Worm (Caenorhabditis elegans) whole organism, young adult: ENCODE measurements around the gene dnsn-1.
A peak's percentile ranks its signal among the peaks of the same experiment; 100 is the strongest.

Experiments used
- C17E4.6 ChIP-seq: fragments of 200-800 bp; sonication (Bioruptor generic); IDR thresholded peaks from 2 replicates; pipeline ENCODE4 v1.3.6; 2022; ENCODE audit warnings: missing genetic modification reagents, missing genetic modification characterization, missing compliant biosample characterization
- F23B12.7 ChIP-seq: sonication (generic microtip); optimal IDR thresholded peaks from 2 replicates; lab custom pipeline; 2017; ENCODE audit warnings: missing genetic modification characterization, mild to moderate bottlenecking, missing compliant biosample characterization, antibody characterized with exemption, moderate library complexity; ENCODE audit not compliant: insufficient read depth
- F49E8.2 ChIP-seq: sonication (generic microtip); optimal IDR thresholded peaks from 3 replicates; lab custom pipeline; 2017; ENCODE audit warnings: missing genetic modification characterization, mild to moderate bottlenecking, missing compliant biosample characterization, antibody characterized with exemption, moderate library complexity; ENCODE audit not compliant: insufficient read depth
- F57A8.1 ChIP-seq: fragments of 200-800 bp; sonication (Bioruptor generic); optimal IDR thresholded peaks from 2 replicates; lab custom pipeline; 2018; ENCODE audit warnings: mild to moderate bottlenecking, missing genetic modification characterization, moderate library complexity, missing compliant biosample characterization
- T26A5.8 ChIP-seq: sonication (generic microtip); optimal IDR thresholded peaks from 2 replicates; lab custom pipeline; 2016; ENCODE audit warnings: missing genetic modification characterization, missing compliant biosample characterization
- Y53G8AR.9 ChIP-seq: fragments of 200-800 bp; sonication (Bioruptor generic); conservative IDR thresholded peaks from 2 replicates; pipeline ENCODE4 v1.3.6; 2022; ENCODE audit warnings: missing genetic modification reagents, missing genetic modification characterization, missing compliant biosample characterization
- Y56A3A.18 ChIP-seq: fragments of 200-800 bp; sonication (Bioruptor generic); IDR thresholded peaks from 2 replicates; pipeline ENCODE4 v1.3.6; 2022; ENCODE audit warnings: missing genetic modification reagents, missing genetic modification characterization, missing compliant biosample characterization
- Y67H2A.10 ChIP-seq: fragments of 200-800 bp; sonication (Bioruptor generic); conservative IDR thresholded peaks from 2 replicates; pipeline ENCODE4 v1.3.6; 2022; ENCODE audit warnings: missing genetic modification reagents, missing genetic modification characterization, missing compliant biosample characterization
- Y95B8A.8 ChIP-seq: fragments of 200-800 bp; sonication (Bioruptor generic); IDR thresholded peaks from 2 replicates; pipeline ENCODE4 v1.3.6; 2022; ENCODE audit warnings: missing genetic modification reagents, missing genetic modification characterization, missing compliant biosample characterization
- ZK185.1 ChIP-seq: sonication (generic microtip); optimal IDR thresholded peaks from 2 replicates; lab custom pipeline; 2016; ENCODE audit warnings: mild to moderate bottlenecking, missing genetic modification characterization, missing compliant biosample characterization; ENCODE audit not compliant: poor library complexity, severe bottlenecking
- akir-1 ChIP-seq: fragments of 200-800 bp; sonication (Bioruptor generic); optimal IDR thresholded peaks from 2 replicates; lab custom pipeline; 2018; ENCODE audit warnings: mild to moderate bottlenecking, missing genetic modification characterization, moderate library complexity, missing compliant biosample characterization
- aptf-2 ChIP-seq: fragments of 200-800 bp; sonication (Bioruptor generic); conservative IDR thresholded peaks from 2 replicates; pipeline ENCODE4 v1.3.6; 2022; ENCODE audit warnings: missing genetic modification reagents, missing genetic modification characterization, missing compliant biosample characterization
- attf-3 ChIP-seq: fragments of 200-800 bp; sonication (Bioruptor generic); conservative IDR thresholded peaks from 2 replicates; pipeline ENCODE4 v1.3.6; 2022; ENCODE audit warnings: missing genetic modification reagents, missing genetic modification characterization, missing compliant biosample characterization
- attf-5 ChIP-seq: fragments of 200-800 bp; sonication (Bioruptor generic); optimal IDR thresholded peaks from 2 replicates; lab custom pipeline; 2018; ENCODE audit warnings: mild to moderate bottlenecking, missing genetic modification characterization, missing compliant biosample characterization
- bed-1 ChIP-seq: fragments of 200-800 bp; sonication (Bioruptor generic); IDR thresholded peaks from 2 replicates; pipeline ENCODE4 v1.3.6; 2022; ENCODE audit warnings: missing genetic modification reagents, missing genetic modification characterization, missing compliant biosample characterization
- ccch-3 ChIP-seq: fragments of 200-800 bp; sonication (Bioruptor generic); optimal IDR thresholded peaks from 2 replicates; lab custom pipeline; 2018; ENCODE audit warnings: mild to moderate bottlenecking, missing genetic modification characterization, missing compliant biosample characterization
- ceh-100 ChIP-seq: fragments of 200-800 bp; sonication (Bioruptor generic); IDR thresholded peaks from 2 replicates; pipeline ENCODE4 v1.3.6; 2022; ENCODE audit warnings: missing genetic modification reagents, missing genetic modification characterization, missing compliant biosample characterization
- ceh-58 ChIP-seq: fragments of 200-800 bp; sonication (Bioruptor generic); IDR thresholded peaks from 2 replicates; pipeline ENCODE4 v1.3.6; 2022; ENCODE audit warnings: missing genetic modification characterization, missing compliant biosample characterization
- ceh-79 ChIP-seq: sonication (generic microtip); optimal IDR thresholded peaks from 2 replicates; lab custom pipeline; 2017; ENCODE audit warnings: mild to moderate bottlenecking, missing genetic modification characterization, missing compliant biosample characterization
- dox-1 ChIP-seq: fragments of 200-800 bp; sonication (Bioruptor generic); IDR thresholded peaks from 2 replicates; pipeline ENCODE4 v1.3.6; 2022; ENCODE audit warnings: missing genetic modification reagents, missing genetic modification characterization, missing compliant biosample characterization
- dpff-1 ChIP-seq: sonication (generic microtip); optimal IDR thresholded peaks from 2 replicates; lab custom pipeline; 2017; ENCODE audit warnings: mild to moderate bottlenecking, missing genetic modification characterization, missing compliant biosample characterization
- dpl-1 ChIP-seq: fragments of 150-350 bp; optimal IDR thresholded peaks from 2 replicates; lab custom pipeline; 2014; ENCODE audit warnings: missing biosample characterization, missing genetic modification reagents, missing genetic modification characterization
- egl-44 ChIP-seq: fragments of 200-800 bp; sonication (Bioruptor generic); IDR thresholded peaks from 2 replicates; pipeline ENCODE4 v1.3.6; 2022; ENCODE audit warnings: missing genetic modification reagents, missing genetic modification characterization, missing compliant biosample characterization
- ekl-4 ChIP-seq: fragments of 200-800 bp; sonication (Bioruptor generic); IDR thresholded peaks from 2 replicates; pipeline ENCODE4 v1.3.6; 2022; ENCODE audit warnings: missing genetic modification reagents, missing genetic modification characterization, missing compliant biosample characterization
- fkh-3 ChIP-seq: sonication (generic microtip); optimal IDR thresholded peaks from 2 replicates; lab custom pipeline; 2016; ENCODE audit warnings: mild to moderate bottlenecking, missing genetic modification characterization, missing compliant biosample characterization
- lag-1 ChIP-seq: fragments of 200-800 bp; sonication (Bioruptor generic); IDR thresholded peaks from 2 replicates; pipeline ENCODE4 v1.3.6; 2022; ENCODE audit warnings: missing genetic modification reagents, missing genetic modification characterization, missing compliant biosample characterization
- let-526 ChIP-seq: fragments of 200-800 bp; sonication (Bioruptor generic); IDR thresholded peaks from 2 replicates; pipeline ENCODE4 v1.3.6; 2022; ENCODE audit warnings: missing genetic modification reagents, missing genetic modification characterization, missing compliant biosample characterization
- let-607 ChIP-seq, 2 experiments: fragments of 200-800 bp in 1 of 2; sonication (Bioruptor generic) in 1 of 2; sonication (generic microtip) in 1 of 2; optimal IDR thresholded peaks; 2 replicates each; lab custom pipeline; 2016 to 2018; ENCODE audit warnings: mild to moderate bottlenecking in 2 of 2, missing compliant biosample characterization in 2 of 2, missing genetic modification characterization in 2 of 2, moderate library complexity in 2 of 2, missing genotype in 1 of 2
- lin-26 ChIP-seq: fragments of 200-800 bp; sonication (Bioruptor generic); IDR thresholded peaks from 2 replicates; pipeline ENCODE4 v1.3.6; 2022; ENCODE audit warnings: missing genetic modification reagents, missing genetic modification characterization, missing compliant biosample characterization
- lin-40 ChIP-seq: sonication (generic microtip); optimal IDR thresholded peaks from 2 replicates; lab custom pipeline; 2016; ENCODE audit warnings: missing genetic modification characterization, mild to moderate bottlenecking, missing compliant biosample characterization, missing genotype, missing genetic modification reagents
- lin-54 ChIP-seq: fragments of 200-800 bp; sonication (Bioruptor generic); optimal IDR thresholded peaks from 2 replicates; lab custom pipeline; 2018; ENCODE audit warnings: mild to moderate bottlenecking, missing genetic modification characterization, missing compliant biosample characterization
- madf-6 ChIP-seq: fragments of 200-800 bp; sonication (Bioruptor generic); IDR thresholded peaks from 2 replicates; pipeline ENCODE4 v1.3.6; 2022; ENCODE audit warnings: missing genetic modification reagents, missing genetic modification characterization, missing compliant biosample characterization
- mel-28 ChIP-seq: sonication (generic microtip); optimal IDR thresholded peaks from 2 replicates; lab custom pipeline; 2016; ENCODE audit warnings: borderline replicate concordance, mild to moderate bottlenecking, missing genetic modification characterization, missing compliant biosample characterization
- mxl-1 ChIP-seq: sonication (generic microtip); optimal IDR thresholded peaks from 2 replicates; lab custom pipeline; 2016; ENCODE audit warnings: missing genetic modification characterization, missing compliant biosample characterization
- nfya-2 ChIP-seq: fragments of 200-800 bp; sonication (Bioruptor generic); IDR thresholded peaks from 2 replicates; pipeline ENCODE4 v1.3.6; 2022; ENCODE audit warnings: missing genetic modification reagents, missing genetic modification characterization, missing compliant biosample characterization
- nhr-120 ChIP-seq: fragments of 200-800 bp; sonication (Bioruptor generic); IDR thresholded peaks from 2 replicates; pipeline ENCODE4 v1.3.6; 2022; ENCODE audit warnings: missing genetic modification characterization, missing compliant biosample characterization
- pha-4 ChIP-seq: fragments of 150-350 bp; sonication (generic microtip); optimal IDR thresholded peaks from 2 replicates; lab custom pipeline; 2014; ENCODE audit warnings: missing biosample characterization, missing genetic modification reagents, missing genetic modification characterization
- rcor-1 ChIP-seq: fragments of 200-800 bp; sonication (Bioruptor generic); IDR thresholded peaks from 2 replicates; pipeline ENCODE4 v1.3.6; 2022; ENCODE audit warnings: missing genetic modification reagents, missing genetic modification characterization, missing compliant biosample characterization
- snpc-1.1 ChIP-seq: sonication (generic microtip); optimal IDR thresholded peaks from 2 replicates; lab custom pipeline; 2017; ENCODE audit warnings: missing genetic modification characterization, mild to moderate bottlenecking, missing compliant biosample characterization, antibody characterized with exemption, moderate library complexity, missing genotype, missing genetic modification reagents; ENCODE audit not compliant: insufficient read depth
- snpc-4 ChIP-seq, 5 experiments: fragments of 150-350 bp in 1 of 5; sonication (generic microtip) in 4 of 5; optimal IDR thresholded peaks; 2 replicates each; lab custom pipeline; 2014 to 2018; ENCODE audit warnings: missing genetic modification characterization in 5 of 5, missing biosample characterization in 3 of 5, antibody characterized with exemption in 2 of 5, mild to moderate bottlenecking in 2 of 5, missing compliant biosample characterization in 2 of 5, missing genotype in 2 of 5, moderate library complexity in 2 of 5, missing genetic modification reagents in 1 of 5
- tbp1 ChIP-seq: fragments of 200-800 bp; sonication (Bioruptor generic); optimal IDR thresholded peaks from 2 replicates; lab custom pipeline; 2018; ENCODE audit warnings: mild to moderate bottlenecking, missing genetic modification characterization, missing compliant biosample characterization
- tbx-9 ChIP-seq: sonication (generic microtip); optimal IDR thresholded peaks from 2 replicates; lab custom pipeline; 2016; ENCODE audit warnings: borderline replicate concordance, missing genetic modification characterization, inconsistent platforms, missing compliant biosample characterization
- unc-130 ChIP-seq: sonication (generic microtip); optimal IDR thresholded peaks from 2 replicates; lab custom pipeline; 2016; ENCODE audit warnings: missing genetic modification reagents, missing genetic modification characterization, missing compliant biosample characterization
- xnd-1 ChIP-seq: sonication (generic microtip); optimal IDR thresholded peaks from 2 replicates; lab custom pipeline; 2016; ENCODE audit warnings: missing genotype, missing genetic modification reagents, missing genetic modification characterization, missing compliant biosample characterization
- zfh-2 ChIP-seq: fragments of 200-800 bp; sonication (Bioruptor generic); conservative IDR thresholded peaks from 2 replicates; pipeline ENCODE4 v1.3.6; 2022; ENCODE audit warnings: missing genetic modification reagents, missing genetic modification characterization, missing compliant biosample characterization
- ztf-22 ChIP-seq: fragments of 200-800 bp; sonication (Bioruptor generic); optimal IDR thresholded peaks from 2 replicates; lab custom pipeline; 2018; ENCODE audit warnings: mild to moderate bottlenecking, missing genetic modification characterization, moderate library complexity, missing compliant biosample characterization
- ztf-28 ChIP-seq: fragments of 200-800 bp; sonication (Bioruptor generic); IDR thresholded peaks from 2 replicates; pipeline ENCODE4 v1.3.6; 2022; ENCODE audit warnings: missing genetic modification reagents, missing genetic modification characterization, missing compliant biosample characterization

Gene dnsn-1

ce11 chrII:410832-411231, at the start of gene dnsn-1, which contains the start of gene C24H12.4:
dnsn-1 (minus strand) TSS chrII:410932.
C24H12.4 (plus strand) TSS chrII:411222.
- TF ChIP-seq madf-6 (peak; percentile 83), Y56A3A.18 (GFP tag; lab: Robert Waterston, UW) (no peak), nfya-2 (GFP tag; lab: Robert Waterston, UW) (no peak), F49E8.2 (peak; percentile 24), let-526 (no peak), egl-44 (GFP tag; lab: Robert Waterston, UW) (0 out of 2 replicates have a peak, but pooled peaks have one; percentile 20), attf-3 (peak; percentile 58), nhr-120 (no peak), let-607 (tag; optimal IDR thresholded peaks at IDR 0.05; lab: Kevin White, UChicago) (peak in 1 of 2 experiments; percentile 57), tbp1 (GFP tag; lab: Kevin White, UChicago) (peak; percentile 66), zfh-2 (GFP tag; lab: Robert Waterston, UW) (0 out of 2 replicates have a peak, but pooled peaks have one; percentile 28), Y67H2A.10 (GFP tag; lab: Robert Waterston, UW) (no peak), ztf-22 (GFP tag; lab: Kevin White, UChicago) (no peak), lin-54 (peak; percentile 94), aptf-2 (GFP tag; lab: Robert Waterston, UW) (no peak), snpc-1.1 (tag; lab: Kevin White, UChicago) (no peak), unc-130 (no peak), mxl-1 (tag; lab: Kevin White, UChicago) (no peak), fkh-3 (tag; lab: Kevin White, UChicago) (no peak), xnd-1 (peak; percentile 44), snpc-4 (GFP tag; optimal IDR thresholded peaks at IDR 0.05; lab: Kevin White, UChicago) (peak; percentile 67), snpc-4 (tag; optimal IDR thresholded peaks at IDR 0.05; lab: Kevin White, UChicago) (peak; percentile 58 to 83 (median 69)), ZK185.1 (tag; lab: Kevin White, UChicago) (peak; percentile 87), pha-4 (peak; percentile 87), ekl-4 (peak; percentile 69), F57A8.1 (GFP tag; lab: Kevin White, UChicago) (no peak), bed-1 (no peak), dpl-1 (GFP tag; lab: Kevin White, UChicago) (peak; percentile 70), attf-5 (peak; percentile 76), lag-1 (GFP tag; lab: Robert Waterston, UW) (no peak), ztf-28 (GFP tag; lab: Robert Waterston, UW) (no peak), lin-40 (tag; lab: Kevin White, UChicago) (peak; percentile 92), T26A5.8 (tag; lab: Kevin White, UChicago) (no peak), rcor-1 (GFP tag; lab: Robert Waterston, UW) (peak; percentile 89), mel-28 (tag; lab: Kevin White, UChicago) (no peak), Y53G8AR.9 (peak; percentile 91), ceh-79 (tag; lab: Kevin White, UChicago) (no peak), ceh-58 (GFP tag; lab: Robert Waterston, UW) (no peak), tbx-9 (tag; lab: Kevin White, UChicago) (no peak), Y95B8A.8 (GFP tag; lab: Robert Waterston, UW) (0 out of 2 replicates have a peak, but pooled peaks have one; percentile 18), dpff-1 (tag; lab: Kevin White, UChicago) (no peak), ccch-3 (GFP tag; lab: Kevin White, UChicago) (no peak), C17E4.6 (GFP tag; lab: Robert Waterston, UW) (0 out of 2 replicates have a peak, but pooled peaks have one; percentile 51), ceh-100 (peak; percentile 67), F23B12.7 (tag; lab: Kevin White, UChicago) (peak; percentile 31), akir-1 (no peak), dox-1 (peak; percentile 92), lin-26 (GFP tag; lab: Robert Waterston, UW) (no peak)
